Worm (Caenorhabditis elegans) whole organism, L3 larva: ENCODE data around the gene his-61.

Experiments used
- ceh-9 ChIP-seq: sonication (generic microtip); optimal IDR thresholded peaks from 2 replicates; lab custom pipeline; 2018; ENCODE audit warnings: missing biosample characterization, missing genetic modification characterization
- fkh-10 ChIP-seq: sonication (generic microtip); optimal IDR thresholded peaks from 2 replicates; lab custom pipeline; 2017; ENCODE audit warnings: missing biosample characterization, missing genetic modification reagents, missing genetic modification characterization
- nfya-1 ChIP-seq: sonication (generic microtip); optimal IDR thresholded peaks from 2 replicates; lab custom pipeline; 2017; ENCODE audit warnings: missing genetic modification characterization, mild to moderate bottlenecking, missing compliant biosample characterization, antibody characterized with exemption, moderate library complexity; ENCODE audit not compliant: insufficient read depth

- TF ChIP-seq nfya-1 (tag; lab: Kevin White, UChicago) (no peak), fkh-10 (no peak), ceh-9 (tag; lab: Kevin White, UChicago) (no peak)
Measured at ce11 chrIV:7521591-7521990, 35.6 kb upstream of the his-61 start.
